Fruit fly (Drosophila melanogaster) whole organism, pupa: ENCODE results near the gene aurA.

ENCODE experiments used
- CG10348 ChIP-seq: fragments of 200-800 bp; sonication (Bioruptor generic); IDR thresholded peaks from 2 replicates; pipeline ENCODE4 v1.3.6; 2022; ENCODE audit warnings: missing biosample characterization, missing genetic modification characterization
- CG12605 ChIP-seq: fragments of 200-800 bp; sonication (Bioruptor generic); IDR thresholded peaks from 2 replicates; pipeline ENCODE4 v1.3.6; 2022; ENCODE audit warnings: missing biosample characterization, missing genetic modification characterization
- CG17806 ChIP-seq: fragments of 200-800 bp; sonication (Bioruptor generic); optimal IDR thresholded peaks from 2 replicates; lab custom pipeline; 2018; ENCODE audit warnings: missing biosample characterization, mild to moderate bottlenecking, missing genetic modification characterization, moderate library complexity
- CG32121 ChIP-seq: fragments of 200-800 bp; sonication (Bioruptor generic); IDR thresholded peaks from 2 replicates; pipeline ENCODE4 v1.3.6; 2022; ENCODE audit warnings: missing biosample characterization, missing genetic modification characterization
- CG8159 ChIP-seq: fragments of 200-800 bp; sonication (Bioruptor generic); optimal IDR thresholded peaks from 3 replicates; lab custom pipeline; 2018; ENCODE audit warnings: missing biosample characterization, mild to moderate bottlenecking, missing genetic modification characterization, moderate library complexity
- CG8301 ChIP-seq: fragments of 200-800 bp; sonication (Bioruptor generic); optimal IDR thresholded peaks from 2 replicates; lab custom pipeline; 2018; ENCODE audit warnings: missing biosample characterization, mild to moderate bottlenecking, missing genetic modification characterization
- CG9948 ChIP-seq: fragments of 200-800 bp; sonication (Bioruptor generic); optimal IDR thresholded peaks from 2 replicates; lab custom pipeline; 2018; ENCODE audit warnings: missing biosample characterization, mild to moderate bottlenecking, missing genetic modification characterization, moderate library complexity
- D1 ChIP-seq: fragments of 200-800 bp; sonication (Bioruptor generic); optimal IDR thresholded peaks from 2 replicates; lab custom pipeline; 2018; ENCODE audit warnings: missing biosample characterization, mild to moderate bottlenecking, missing genetic modification characterization, moderate library complexity
- EcR ChIP-seq: fragments of 200-800 bp; sonication (Bioruptor generic); optimal IDR thresholded peaks from 3 replicates; lab custom pipeline; 2019; ENCODE audit warnings: missing biosample characterization, missing genetic modification characterization, mild to moderate bottlenecking, moderate library complexity, missing genetic modification reagents
- Ets98B ChIP-seq: fragments of 200-800 bp; sonication (Bioruptor generic); IDR thresholded peaks from 2 replicates; pipeline ENCODE4 v1.3.6; 2022; ENCODE audit warnings: missing biosample characterization, missing genetic modification characterization
- Snoo ChIP-seq: fragments of 200-800 bp; sonication (Bioruptor generic); optimal IDR thresholded peaks from 3 replicates; lab custom pipeline; 2017; ENCODE audit warnings: missing biosample characterization, mild to moderate bottlenecking, missing genetic modification characterization, inconsistent platforms
- fd96Ca ChIP-seq: fragments of 200-800 bp; sonication (Bioruptor generic); IDR thresholded peaks from 3 replicates; pipeline ENCODE4 v1.3.6; 2022; ENCODE audit warnings: missing biosample characterization, missing genetic modification characterization
- gl ChIP-seq: fragments of 200-800 bp; sonication (Bioruptor generic); optimal IDR thresholded peaks from 2 replicates; lab custom pipeline; 2018; ENCODE audit warnings: missing biosample characterization, mild to moderate bottlenecking, missing genetic modification characterization
- rn ChIP-seq: fragments of 200-800 bp; sonication (Bioruptor generic); IDR thresholded peaks from 2 replicates; pipeline ENCODE4 v1.3.6; 2022; ENCODE audit warnings: missing biosample characterization, missing genetic modification characterization

DNA sequence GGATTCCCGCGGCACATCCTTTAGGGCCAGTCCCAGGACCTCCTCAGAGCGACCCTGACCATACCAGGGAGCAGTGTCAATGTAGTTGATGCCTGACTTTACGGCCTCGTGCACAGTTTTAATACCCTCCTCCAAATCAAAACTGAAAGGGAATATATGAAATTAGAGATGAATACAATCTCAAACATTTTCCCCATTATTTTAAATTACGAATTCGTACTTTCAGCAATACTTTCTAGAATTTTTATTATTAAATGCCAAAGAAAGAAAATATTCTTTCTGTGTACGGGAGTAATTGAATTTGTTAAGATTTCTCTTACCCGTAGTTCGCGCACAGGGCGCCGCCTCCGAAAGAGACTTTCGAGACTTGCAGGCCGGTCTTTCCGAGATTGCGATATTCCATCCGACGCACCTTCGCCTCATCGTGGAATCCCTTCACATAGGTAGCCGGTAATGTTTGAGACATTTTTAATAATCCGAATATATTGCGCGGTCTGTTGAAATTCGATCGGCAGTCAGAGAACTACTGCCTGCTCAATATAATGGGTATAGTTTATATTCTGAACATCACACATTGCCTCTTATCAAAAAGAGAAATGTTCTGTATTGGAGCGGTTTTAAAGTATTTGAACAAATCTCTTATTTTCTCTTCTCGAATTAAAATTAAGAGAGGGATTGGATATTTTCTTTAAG is 17.1 kb downstream of the aurA start, which contains the start of gene CG18547:
- TF ChIP-seq CG12605: no peak
- TF ChIP-seq fd96Ca (GFP tag; lab: Robert Waterston, UW): no peak
- no peak for TF ChIP-seq gl (tag; lab: Kevin White, UChicago)
- TF ChIP-seq EcR (GFP tag; lab: Kevin White, UChicago): peak; percentile 15
- TF ChIP-seq CG32121 (GFP tag; lab: Robert Waterston, UW): no peak
- no peak for TF ChIP-seq rn
- TF ChIP-seq Ets98B (GFP tag; lab: Robert Waterston, UW): 0 out of 2 replicates have a peak, but pooled peaks have one; percentile 31
- TF ChIP-seq CG8159 (tag; lab: Kevin White, UChicago): peak; percentile 62
- TF ChIP-seq CG10348 (GFP tag; lab: Robert Waterston, UW): no peak
- no peak for TF ChIP-seq D1 (tag; lab: Kevin White, UChicago)
- peak; percentile 59 for TF ChIP-seq CG17806
- peak; percentile 57 for TF ChIP-seq CG8301 (tag; lab: Kevin White, UChicago)
- peak; percentile 31 for TF ChIP-seq Snoo
- TF ChIP-seq CG9948 (tag; lab: Kevin White, UChicago): peak; percentile 51
